Worm (Caenorhabditis elegans) whole organism, late embryonic: ENCODE measurements around the gene ZK381.2.

ENCODE experiments used
- ceh-2 ChIP-seq: sonication (generic microtip); optimal IDR thresholded peaks from 2 replicates; lab custom pipeline; 2016; ENCODE audit warnings: missing genotype, missing genetic modification characterization, missing compliant biosample characterization
- ceh-9 ChIP-seq: sonication (generic microtip); optimal IDR thresholded peaks from 2 replicates; lab custom pipeline; 2016; ENCODE audit warnings: mild to moderate bottlenecking, missing genetic modification characterization, inconsistent platforms, missing compliant biosample characterization
- fkh-10 ChIP-seq: fragments of 150-350 bp; optimal IDR thresholded peaks from 2 replicates; lab custom pipeline; 2014; ENCODE audit warnings: missing biosample characterization, missing genetic modification reagents, missing genetic modification characterization
- pqm-1 ChIP-seq: sonication (generic microtip); optimal IDR thresholded peaks from 2 replicates; lab custom pipeline; 2016; ENCODE audit warnings: missing genetic modification characterization, missing compliant biosample characterization
- pros-1 ChIP-seq: fragments of 150-350 bp; optimal IDR thresholded peaks from 2 replicates; lab custom pipeline; 2014; ENCODE audit warnings: missing biosample characterization, missing genetic modification reagents, missing genetic modification characterization
- ref-2 ChIP-seq: sonication (generic microtip); optimal IDR thresholded peaks from 2 replicates; lab custom pipeline; 2016; ENCODE audit warnings: missing genetic modification characterization, missing compliant biosample characterization
- sox-2 ChIP-seq: fragments of 200-800 bp; sonication (Bioruptor generic); IDR thresholded peaks from 2 replicates; pipeline ENCODE4 v1.3.6; 2022; ENCODE audit warnings: missing genetic modification reagents, missing genetic modification characterization, missing compliant biosample characterization

- TF ChIP-seq fkh-10 (GFP tag; lab: Kevin White, UChicago) (no peak), ceh-2 (tag; lab: Kevin White, UChicago) (no peak), sox-2 (GFP tag; lab: Robert Waterston, UW) (no peak), ceh-9 (tag; lab: Kevin White, UChicago) (no peak), pqm-1 (tag; lab: Kevin White, UChicago) (no peak), ref-2 (no peak), pros-1 (no peak)
Measured at ce11 chrIV:6964508-6964907, 784 bp upstream of the ZK381.2 start, which contains the start of gene B0478.3.
